Fruit fly (Drosophila melanogaster): Measurements from ENCODE around the gene Lim3.

Lim3 gene

dm6 chr2L:19137494-19138360 lies 29.5 kb upstream of the Lim3 start:
- no peak for TF ChIP-seq cic (GFP tag; optimal IDR thresholded peaks at IDR 0.05)
- TF ChIP-seq tj (GFP tag; optimal IDR thresholded peaks at IDR 0.05), result peak; percentile 65

- TF ChIP-seq CG14711 (tag; optimal IDR thresholded peaks at IDR 0.05) (no peak), bab1 (GFP tag; optimal IDR thresholded peaks at IDR 0.05) (peak; percentile 11)
Observed at dm6 chr2L:19136735-19137134, 28.5 kb upstream of the Lim3 start.

dm6 chr2L:19135955-19136677 lies 27.9 kb upstream of the Lim3 start:
- TF ChIP-seq CG7101 (tag; optimal IDR thresholded peaks at IDR 0.05), result no peak
- no peak for TF ChIP-seq cnc (optimal IDR thresholded peaks at IDR 0.05)
- TF ChIP-seq Clk (GFP tag; optimal IDR thresholded peaks at IDR 0.05), result no peak
- no peak for TF ChIP-seq CG1620 (GFP tag; optimal IDR thresholded peaks at IDR 0.05)
- TF ChIP-seq pad (GFP tag; optimal IDR thresholded peaks at IDR 0.05), result no peak
- no peak for TF ChIP-seq CG7045 (GFP tag; optimal IDR thresholded peaks at IDR 0.05)

dm6 chr2L:19134814-19135523 lies 26.7 kb upstream of the Lim3 start, which contains the start of gene Polr1D:
Gene Polr1D, minus strand, starts transcription at chr2L:19135233.
- TF ChIP-seq Mnt (GFP tag; optimal IDR thresholded peaks at IDR 0.05) (peak; percentile 50), pad (GFP tag; optimal IDR thresholded peaks at IDR 0.05) (peak; percentile 98), Hr96 (GFP tag; optimal IDR thresholded peaks at IDR 0.05) (no peak), tj (GFP tag; optimal IDR thresholded peaks at IDR 0.05) (peak; percentile 92), ovo (GFP tag; optimal IDR thresholded peaks at IDR 0.05) (peak; percentile 80)

dm6 chr2L:19134366-19134689 lies 26.1 kb upstream of the Lim3 start:
- TF ChIP-seq CG7101 (tag; optimal IDR thresholded peaks at IDR 0.05), result no peak
- TF ChIP-seq CG33017 (tag; optimal IDR thresholded peaks at IDR 0.05), result no peak
- TF ChIP-seq CG5204 (GFP tag; optimal IDR thresholded peaks at IDR 0.05), result no peak
- no peak for TF ChIP-seq CG12768 (GFP tag; optimal IDR thresholded peaks at IDR 0.05)
- TF ChIP-seq Mnt (GFP tag; optimal IDR thresholded peaks at IDR 0.05), result no peak
- TF ChIP-seq CG7045 (GFP tag; optimal IDR thresholded peaks at IDR 0.05), result no peak
- TF ChIP-seq CG14711 (tag; optimal IDR thresholded peaks at IDR 0.05), result no peak
- no peak for TF ChIP-seq pad (GFP tag; optimal IDR thresholded peaks at IDR 0.05)
- TF ChIP-seq Hr96 (GFP tag; optimal IDR thresholded peaks at IDR 0.05), result no peak
- no peak for TF ChIP-seq tj (GFP tag; optimal IDR thresholded peaks at IDR 0.05)
- TF ChIP-seq CG11617 (GFP tag; optimal IDR thresholded peaks at IDR 0.05), result no peak
- no peak for TF ChIP-seq Crg-1 (GFP tag; optimal IDR thresholded peaks at IDR 0.05)
- TF ChIP-seq bab1 (GFP tag; optimal IDR thresholded peaks at IDR 0.05), result no peak
- no peak for TF ChIP-seq Clk (GFP tag; optimal IDR thresholded peaks at IDR 0.05)
- no peak for TF ChIP-seq ovo (GFP tag; optimal IDR thresholded peaks at IDR 0.05)

dm6 chr2L:19133465-19134365 lies 25.5 kb upstream of the Lim3 start, which contains the start of gene brat:
Gene brat, plus strand, starts transcription at chr2L:19133816.
- TF ChIP-seq bab1 (GFP tag; optimal IDR thresholded peaks at IDR 0.05) (peak; percentile 7), toe (GFP tag; optimal IDR thresholded peaks at IDR 0.05) (peak; percentile 77), CG12768 (GFP tag; optimal IDR thresholded peaks at IDR 0.05) (no peak), Clk (GFP tag; optimal IDR thresholded peaks at IDR 0.05) (no peak), cnc (optimal IDR thresholded peaks at IDR 0.05) (no peak), tj (GFP tag; optimal IDR thresholded peaks at IDR 0.05) (peak; percentile 100), CG5204 (GFP tag; optimal IDR thresholded peaks at IDR 0.05) (peak; percentile 51), CG14711 (tag; optimal IDR thresholded peaks at IDR 0.05) (no peak), CG1620 (GFP tag; optimal IDR thresholded peaks at IDR 0.05) (peak; percentile 74), CG33017 (tag; optimal IDR thresholded peaks at IDR 0.05) (no peak), CG7101 (tag; optimal IDR thresholded peaks at IDR 0.05) (peak; percentile 61), ovo (GFP tag; optimal IDR thresholded peaks at IDR 0.05) (no peak), Hr96 (GFP tag; optimal IDR thresholded peaks at IDR 0.05) (peak; percentile 45), Crg-1 (GFP tag; optimal IDR thresholded peaks at IDR 0.05) (peak; percentile 64), Mnt (GFP tag; optimal IDR thresholded peaks at IDR 0.05) (peak; percentile 97), CG11617 (GFP tag; optimal IDR thresholded peaks at IDR 0.05) (peak; percentile 45)
